Worm (Caenorhabditis elegans) whole organism, L1 larva: Measurements from ENCODE around the gene F32H5.3.
A peak's percentile ranks its signal among the peaks of the same experiment; 100 is the strongest.

Experiments used
- C34B4.2 ChIP-seq: sonication (generic microtip); optimal IDR thresholded peaks from 2 replicates; lab custom pipeline; 2017; ENCODE audit warnings: mild to moderate bottlenecking, missing genetic modification characterization, missing compliant biosample characterization
- ama-1 ChIP-seq: fragments of 150-350 bp; optimal IDR thresholded peaks from 2 replicates; lab custom pipeline; 2014
- ceh-82 ChIP-seq, 3 experiments: fragments of 150-350 bp in 1 of 3; sonication (generic microtip) in 2 of 3; optimal IDR thresholded peaks; 2 replicates each; lab custom pipeline; 2014 to 2017; ENCODE audit warnings: missing biosample characterization in 3 of 3, missing genetic modification characterization in 3 of 3
- lir-3 ChIP-seq: sonication (generic microtip); optimal IDR thresholded peaks from 2 replicates; lab custom pipeline; 2016; ENCODE audit warnings: mild to moderate bottlenecking, missing genetic modification characterization, moderate library complexity, missing compliant biosample characterization; ENCODE audit not compliant: poor library complexity
- nhr-11 ChIP-seq: fragments of 150-350 bp; optimal IDR thresholded peaks from 2 replicates; lab custom pipeline; 2014; ENCODE audit warnings: missing biosample characterization, missing genetic modification characterization
- nhr-28 ChIP-seq: fragments of 150-350 bp; optimal IDR thresholded peaks from 2 replicates; lab custom pipeline; 2014; ENCODE audit warnings: missing biosample characterization, missing genetic modification characterization
- nhr-71 ChIP-seq: sonication (generic microtip); optimal IDR thresholded peaks from 2 replicates; lab custom pipeline; 2016; ENCODE audit warnings: mild to moderate bottlenecking, missing genetic modification characterization, moderate library complexity, missing compliant biosample characterization
- nhr-77 ChIP-seq: fragments of 150-350 bp; optimal IDR thresholded peaks from 2 replicates; lab custom pipeline; 2014; ENCODE audit warnings: missing biosample characterization, missing genetic modification characterization
- nhr-85 ChIP-seq: sonication (generic microtip); peaks from one replicate; lab custom pipeline; 2016; ENCODE audit warnings: missing genetic modification characterization, inconsistent platforms, missing compliant biosample characterization
- skn-1 ChIP-seq: fragments of 150-350 bp; optimal IDR thresholded peaks from 2 replicates; lab custom pipeline; 2014; ENCODE audit warnings: missing biosample characterization, missing genetic modification characterization
- unc-62 ChIP-seq: fragments of 150-350 bp; optimal IDR thresholded peaks from 2 replicates; lab custom pipeline; 2014; ENCODE audit warnings: missing biosample characterization, missing genetic modification reagents, missing genetic modification characterization

DNA sequence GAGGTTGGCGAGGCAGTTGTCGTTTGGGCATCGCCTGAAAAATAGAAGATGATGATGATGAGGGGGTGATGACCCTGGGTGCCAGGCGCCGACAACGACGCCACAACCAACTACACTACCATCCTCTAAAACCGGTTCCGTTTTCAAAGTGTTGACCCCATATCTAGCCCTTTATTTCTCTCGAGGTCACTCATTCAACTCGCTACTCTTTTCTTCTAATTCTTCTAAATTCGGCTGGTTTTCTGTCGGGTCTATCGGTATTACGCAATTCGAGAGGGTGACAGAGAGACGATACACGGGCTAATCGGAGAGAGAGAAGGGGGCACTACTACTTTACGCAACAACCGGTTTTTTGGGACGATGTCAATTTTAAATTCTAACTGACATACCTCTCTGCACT lies 12.2 kb downstream of the F32H5.3 start:
- TF ChIP-seq nhr-11 (tag; lab: Kevin White, UChicago) (no peak), ceh-82 (tag; optimal IDR thresholded peaks at IDR 0.05; lab: Kevin White, UChicago) (peak in 2 of 3 experiments; percentile 24 to 26), nhr-71 (tag; lab: Kevin White, UChicago) (peak; percentile 86), nhr-28 (tag; lab: Kevin White, UChicago) (no peak), unc-62 (GFP tag; lab: Kevin White, UChicago) (no peak), C34B4.2 (no peak), lir-3 (tag; lab: Kevin White, UChicago) (peak; percentile 26), skn-1 (tag; lab: Kevin White, UChicago) (peak; percentile 5), nhr-85 (tag; lab: Kevin White, UChicago) (peak; percentile 100), ama-1 (lab: Kevin White, UChicago) (no peak), nhr-77 (tag; lab: Kevin White, UChicago) (peak; percentile 42)
